Worm (Caenorhabditis elegans): ENCODE measurements around the gene C53A5.11.

DNA sequence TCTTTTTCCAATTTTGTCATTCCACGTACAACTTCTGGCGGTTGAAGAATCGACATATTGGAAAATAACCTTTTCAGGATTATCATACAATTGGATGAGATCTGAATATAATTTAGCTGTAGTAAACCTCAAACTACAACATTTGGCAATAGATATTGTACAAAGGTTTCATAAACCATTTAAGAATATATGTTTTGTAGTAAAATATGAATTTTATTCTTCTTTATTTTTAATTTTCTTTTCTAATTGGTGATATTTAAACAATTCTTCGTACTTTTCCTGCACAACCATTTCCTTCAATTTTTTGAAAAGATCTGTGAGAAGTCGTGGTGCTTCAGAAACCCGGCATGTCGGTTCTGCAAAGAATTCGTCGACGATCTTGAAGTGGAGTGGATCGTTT lies 41.7 kb upstream of the C53A5.11 start, which contains the start of gene C53A5.17:
- TF ChIP-seq unc-39 (tag; optimal IDR thresholded peaks at IDR 0.05) = no peak
- no peak for TF ChIP-seq elt-1 (tag; optimal IDR thresholded peaks at IDR 0.05)
- no peak for TF ChIP-seq lin-11 (tag; optimal IDR thresholded peaks at IDR 0.05)
- TF ChIP-seq mdl-1 (tag; optimal IDR thresholded peaks at IDR 0.05) = no peak
